Worm (Caenorhabditis elegans): ENCODE data around the gene sta-2.

DNA sequence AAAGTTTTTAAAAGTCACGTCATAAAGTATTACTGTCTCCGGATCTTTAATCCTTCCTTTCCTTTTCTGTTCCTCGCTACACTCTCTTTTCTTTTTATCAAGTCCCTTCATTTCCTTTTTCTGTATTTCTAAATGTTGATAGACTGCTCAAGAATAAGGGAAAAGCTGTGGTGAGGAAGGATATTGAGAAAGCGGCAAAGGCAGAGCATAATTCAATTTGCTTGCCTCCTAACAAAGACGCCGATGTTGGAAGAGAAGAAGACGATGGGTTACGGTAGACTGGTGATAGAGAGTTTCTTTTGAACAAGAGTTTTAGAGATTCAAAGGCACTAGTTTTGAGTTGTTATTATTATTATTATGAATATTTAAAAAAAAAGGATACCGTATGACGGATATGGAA lies 24.6 kb downstream of the sta-2 start:
- no peak for TF ChIP-seq cog-1 (tag; optimal IDR thresholded peaks at IDR 0.05)
- no peak for TF ChIP-seq flt-1 (GFP tag; IDR thresholded peaks at IDR 0.05)
- TF ChIP-seq ref-1 (GFP tag; conservative IDR thresholded peaks at IDR 0.05) = no peak
- TF ChIP-seq T22C8.4 (GFP tag; IDR thresholded peaks at IDR 0.05) = no peak
- no peak for TF ChIP-seq med-1 (GFP tag; optimal IDR thresholded peaks at IDR 0.05; ENCODE audit: insufficient read depth)
- no peak for TF ChIP-seq ztf-29 (GFP tag; IDR thresholded peaks at IDR 0.05)
- no peak for TF ChIP-seq klf-2 (GFP tag; conservative IDR thresholded peaks at IDR 0.05)

Data from whole organism, midembryonic.